Worm (Caenorhabditis elegans) whole organism, midembryonic: ENCODE results near the gene ZK105.6.

Source experiments
- T22C8.4 ChIP-seq: fragments of 200-800 bp; sonication (Bioruptor generic); IDR thresholded peaks from 2 replicates; pipeline ENCODE4 v1.3.6; 2022; ENCODE audit warnings: missing genetic modification characterization, missing compliant biosample characterization
- cog-1 ChIP-seq: sonication (generic microtip); optimal IDR thresholded peaks from 2 replicates; lab custom pipeline; 2016; ENCODE audit warnings: missing genetic modification characterization, missing compliant biosample characterization
- flt-1 ChIP-seq: fragments of 200-800 bp; sonication (Bioruptor generic); IDR thresholded peaks from 2 replicates; pipeline ENCODE4 v1.3.6; 2022; ENCODE audit warnings: missing genetic modification characterization, missing compliant biosample characterization
- med-1 ChIP-seq: sonication (generic microtip); optimal IDR thresholded peaks from 2 replicates; lab custom pipeline; 2017; ENCODE audit warnings: missing genetic modification characterization, mild to moderate bottlenecking, missing compliant biosample characterization, antibody characterized with exemption, missing genetic modification reagents; ENCODE audit not compliant: insufficient read depth
- ref-1 ChIP-seq: fragments of 200-800 bp; sonication (Bioruptor generic); conservative IDR thresholded peaks from 2 replicates; pipeline ENCODE4 v1.3.6; 2022; ENCODE audit warnings: missing genetic modification reagents, missing genetic modification characterization, missing compliant biosample characterization
- tab-1 ChIP-seq: fragments of 200-800 bp; sonication (Bioruptor generic); IDR thresholded peaks from 2 replicates; pipeline ENCODE4 v1.3.6; 2022; ENCODE audit warnings: missing genetic modification characterization, missing compliant biosample characterization
- ztf-23 ChIP-seq: fragments of 200-800 bp; sonication (Bioruptor generic); IDR thresholded peaks from 2 replicates; pipeline ENCODE4 v1.3.6; 2022; ENCODE audit warnings: missing genetic modification reagents, missing genetic modification characterization, missing compliant biosample characterization
- ztf-29 ChIP-seq: fragments of 200-800 bp; sonication (Bioruptor generic); IDR thresholded peaks from 2 replicates; pipeline ENCODE4 v1.3.6; 2022; ENCODE audit warnings: missing genetic modification reagents, missing genetic modification characterization, missing compliant biosample characterization

- TF ChIP-seq cog-1 (no peak), T22C8.4 (GFP tag; lab: Robert Waterston, UW) (no peak), tab-1 (GFP tag; lab: Robert Waterston, UW) (no peak), ztf-29 (GFP tag; lab: Robert Waterston, UW) (no peak), med-1 (GFP tag; lab: Kevin White, UChicago) (no peak), flt-1 (GFP tag; lab: Robert Waterston, UW) (no peak), ztf-23 (no peak), ref-1 (GFP tag; lab: Robert Waterston, UW) (no peak)
These were observed 20.2 kb upstream of the ZK105.6 start for ce11 chrV:7744068-7744467.
